Fruit fly (Drosophila melanogaster) whole organism, pupa: Measurements from ENCODE around the gene CG14309.

Experiments
- CG10348 ChIP-seq: fragments of 200-800 bp; sonication (Bioruptor generic); IDR thresholded peaks from 2 replicates; pipeline ENCODE4 v1.3.6; 2022; ENCODE audit warnings: missing biosample characterization, missing genetic modification characterization
- CG12605 ChIP-seq: fragments of 200-800 bp; sonication (Bioruptor generic); IDR thresholded peaks from 2 replicates; pipeline ENCODE4 v1.3.6; 2022; ENCODE audit warnings: missing biosample characterization, missing genetic modification characterization
- CG13204 ChIP-seq: fragments of 200-800 bp; sonication (Bioruptor generic); optimal IDR thresholded peaks from 2 replicates; lab custom pipeline; 2018; ENCODE audit warnings: missing biosample characterization, mild to moderate bottlenecking, missing genetic modification characterization, moderate library complexity
- CG14655 ChIP-seq: fragments of 200-800 bp; sonication (Bioruptor generic); optimal IDR thresholded peaks from 3 replicates; lab custom pipeline; 2017; ENCODE audit warnings: mild to moderate bottlenecking, missing biosample characterization, missing genetic modification reagents, missing genetic modification characterization
- CG15710 ChIP-seq: fragments of 200-800 bp; sonication (Bioruptor generic); optimal IDR thresholded peaks from 2 replicates; lab custom pipeline; 2018; ENCODE audit warnings: missing biosample characterization, mild to moderate bottlenecking, missing genetic modification characterization, moderate library complexity
- CG17806 ChIP-seq: fragments of 200-800 bp; sonication (Bioruptor generic); optimal IDR thresholded peaks from 2 replicates; lab custom pipeline; 2018; ENCODE audit warnings: missing biosample characterization, mild to moderate bottlenecking, missing genetic modification characterization, moderate library complexity
- CG32121 ChIP-seq: fragments of 200-800 bp; sonication (Bioruptor generic); IDR thresholded peaks from 2 replicates; pipeline ENCODE4 v1.3.6; 2022; ENCODE audit warnings: missing biosample characterization, missing genetic modification characterization
- CG34367 ChIP-seq: fragments of 200-800 bp; sonication (Bioruptor generic); optimal IDR thresholded peaks from 2 replicates; lab custom pipeline; 2018; ENCODE audit warnings: missing biosample characterization, mild to moderate bottlenecking, missing genetic modification characterization
- CG4496 ChIP-seq: fragments of 200-800 bp; sonication (Bioruptor generic); IDR thresholded peaks from 3 replicates; pipeline ENCODE4 v1.3.6; 2022; ENCODE audit warnings: missing biosample characterization, missing genetic modification characterization
- CG8159 ChIP-seq: fragments of 200-800 bp; sonication (Bioruptor generic); optimal IDR thresholded peaks from 3 replicates; lab custom pipeline; 2018; ENCODE audit warnings: missing biosample characterization, mild to moderate bottlenecking, missing genetic modification characterization, moderate library complexity
- CG8301 ChIP-seq: fragments of 200-800 bp; sonication (Bioruptor generic); optimal IDR thresholded peaks from 2 replicates; lab custom pipeline; 2018; ENCODE audit warnings: missing biosample characterization, mild to moderate bottlenecking, missing genetic modification characterization
- CG9948 ChIP-seq: fragments of 200-800 bp; sonication (Bioruptor generic); optimal IDR thresholded peaks from 2 replicates; lab custom pipeline; 2018; ENCODE audit warnings: missing biosample characterization, mild to moderate bottlenecking, missing genetic modification characterization, moderate library complexity
- D1 ChIP-seq: fragments of 200-800 bp; sonication (Bioruptor generic); optimal IDR thresholded peaks from 2 replicates; lab custom pipeline; 2018; ENCODE audit warnings: missing biosample characterization, mild to moderate bottlenecking, missing genetic modification characterization, moderate library complexity
- EcR ChIP-seq: fragments of 200-800 bp; sonication (Bioruptor generic); optimal IDR thresholded peaks from 3 replicates; lab custom pipeline; 2019; ENCODE audit warnings: missing biosample characterization, missing genetic modification characterization, mild to moderate bottlenecking, moderate library complexity, missing genetic modification reagents
- Ets98B ChIP-seq: fragments of 200-800 bp; sonication (Bioruptor generic); IDR thresholded peaks from 2 replicates; pipeline ENCODE4 v1.3.6; 2022; ENCODE audit warnings: missing biosample characterization, missing genetic modification characterization
- Pif1A ChIP-seq: fragments of 200-800 bp; sonication (Bioruptor generic); optimal IDR thresholded peaks from 3 replicates; lab custom pipeline; 2016; ENCODE audit warnings: missing biosample characterization, missing genetic modification characterization
- Pif1B ChIP-seq: fragments of 200-800 bp; sonication (Bioruptor generic); optimal IDR thresholded peaks from 3 replicates; lab custom pipeline; 2016; ENCODE audit warnings: missing biosample characterization, missing genetic modification characterization
- Snoo ChIP-seq: fragments of 200-800 bp; sonication (Bioruptor generic); optimal IDR thresholded peaks from 3 replicates; lab custom pipeline; 2017; ENCODE audit warnings: missing biosample characterization, mild to moderate bottlenecking, missing genetic modification characterization, inconsistent platforms
- fd96Ca ChIP-seq: fragments of 200-800 bp; sonication (Bioruptor generic); IDR thresholded peaks from 3 replicates; pipeline ENCODE4 v1.3.6; 2022; ENCODE audit warnings: missing biosample characterization, missing genetic modification characterization
- gl ChIP-seq: fragments of 200-800 bp; sonication (Bioruptor generic); optimal IDR thresholded peaks from 2 replicates; lab custom pipeline; 2018; ENCODE audit warnings: missing biosample characterization, mild to moderate bottlenecking, missing genetic modification characterization
- rn ChIP-seq: fragments of 200-800 bp; sonication (Bioruptor generic); IDR thresholded peaks from 2 replicates; pipeline ENCODE4 v1.3.6; 2022; ENCODE audit warnings: missing biosample characterization, missing genetic modification characterization

Gene CG14309

dm6 chr3R:18384972-18385371 lies at the start of gene CG14309:
TSS of gene CG14309 (minus strand) at chr3R:18385072.
- no peak for TF ChIP-seq gl
- no peak for TF ChIP-seq CG10348
- no peak for TF ChIP-seq D1 (tag; lab: Kevin White, UChicago)
- no peak for TF ChIP-seq CG13204 (GFP tag; lab: Kevin White, UChicago)
- no peak for TF ChIP-seq fd96Ca (GFP tag; lab: Robert Waterston, UW)
- TF ChIP-seq CG34367, result no peak
- TF ChIP-seq Ets98B, result no peak
- TF ChIP-seq Snoo, result no peak
- no peak for TF ChIP-seq EcR
- no peak for TF ChIP-seq Pif1B (GFP tag; lab: Kevin White, UChicago)
- TF ChIP-seq CG9948 (tag; lab: Kevin White, UChicago), result no peak
- TF ChIP-seq CG12605 (GFP tag; lab: Robert Waterston, UW), result no peak
- TF ChIP-seq CG4496 (GFP tag; lab: Robert Waterston, UW), result no peak
- TF ChIP-seq CG14655 (GFP tag; lab: Kevin White, UChicago), result no peak
- no peak for TF ChIP-seq CG17806 (tag; lab: Kevin White, UChicago)
- no peak for TF ChIP-seq rn (GFP tag; lab: Robert Waterston, UW)
- TF ChIP-seq Pif1A (GFP tag; lab: Kevin White, UChicago), result no peak
- no peak for TF ChIP-seq CG8159
- TF ChIP-seq CG15710, result no peak

- TF ChIP-seq CG4496 (GFP tag; lab: Robert Waterston, UW) (no peak), CG8301 (tag; lab: Kevin White, UChicago) (no peak), CG9948 (tag; lab: Kevin White, UChicago) (no peak), rn (GFP tag; lab: Robert Waterston, UW) (no peak)
Measured at dm6 chr3R:18432905-18433304, 48.0 kb upstream of the CG14309 start.

- TF ChIP-seq rn (GFP tag; lab: Robert Waterston, UW), result no peak
- no peak for TF ChIP-seq CG8159
- TF ChIP-seq CG14655 (GFP tag; lab: Kevin White, UChicago), result no peak
- no peak for TF ChIP-seq CG4496 (GFP tag; lab: Robert Waterston, UW)
- TF ChIP-seq Pif1A (GFP tag; lab: Kevin White, UChicago), result no peak
- no peak for TF ChIP-seq Pif1B (GFP tag; lab: Kevin White, UChicago)
- no peak for TF ChIP-seq CG12605 (GFP tag; lab: Robert Waterston, UW)
- no peak for TF ChIP-seq CG10348
- no peak for TF ChIP-seq CG8301 (tag; lab: Kevin White, UChicago)
- no peak for TF ChIP-seq CG34367
- no peak for TF ChIP-seq EcR
- TF ChIP-seq CG13204 (GFP tag; lab: Kevin White, UChicago), result no peak
Measured at dm6 chr3R:18423352-18423751, 38.5 kb upstream of the CG14309 start.

- TF ChIP-seq Pif1A (GFP tag; lab: Kevin White, UChicago) (no peak), gl (no peak), Snoo (no peak), CG13204 (GFP tag; lab: Kevin White, UChicago) (no peak), CG8301 (tag; lab: Kevin White, UChicago) (no peak), rn (GFP tag; lab: Robert Waterston, UW) (no peak), CG10348 (no peak)
Measured at dm6 chr3R:18422446-18422845, 37.6 kb upstream of the CG14309 start.

dm6 chr3R:18412279-18413214 lies 27.7 kb upstream of the CG14309 start, which contains the start of gene CG31122:
TSS of gene CG31122 (minus strand) at chr3R:18412874.
- TF ChIP-seq CG8159, result no peak
- TF ChIP-seq CG4496 (GFP tag; lab: Robert Waterston, UW), result peak; percentile 46; the same call in 1 of the 3 replicates
- no peak for TF ChIP-seq Snoo
- no peak for TF ChIP-seq rn (GFP tag; lab: Robert Waterston, UW)
- TF ChIP-seq EcR, result no peak
- no peak for TF ChIP-seq CG13204 (GFP tag; lab: Kevin White, UChicago)
- TF ChIP-seq CG34367, result no peak
- TF ChIP-seq D1 (tag; lab: Kevin White, UChicago), result no peak
- no peak for TF ChIP-seq Pif1B (GFP tag; lab: Kevin White, UChicago)
- TF ChIP-seq CG8301 (tag; lab: Kevin White, UChicago), result peak; percentile 10
- TF ChIP-seq CG14655 (GFP tag; lab: Kevin White, UChicago), result no peak
- no peak for TF ChIP-seq gl
- TF ChIP-seq CG15710, result no peak
- peak; percentile 51 for TF ChIP-seq Ets98B
- no peak; the same call in 2 of the 3 replicates for TF ChIP-seq fd96Ca (GFP tag; lab: Robert Waterston, UW)
- TF ChIP-seq CG9948 (tag; lab: Kevin White, UChicago), result no peak
- TF ChIP-seq Pif1A (GFP tag; lab: Kevin White, UChicago), result no peak
- no peak for TF ChIP-seq CG10348
- no peak for TF ChIP-seq CG17806 (tag; lab: Kevin White, UChicago)
- peak; percentile 44; the same call in 1 of the 2 replicates for TF ChIP-seq CG32121 (GFP tag; lab: Robert Waterston, UW)
- TF ChIP-seq CG12605 (GFP tag; lab: Robert Waterston, UW), result no peak
- TF ChIP-seq, all 21 proteins: peak for 4

- TF ChIP-seq CG9948 (tag; lab: Kevin White, UChicago), result no peak
- TF ChIP-seq Pif1B (GFP tag; lab: Kevin White, UChicago), result no peak
- TF ChIP-seq EcR, result no peak
- TF ChIP-seq CG13204 (GFP tag; lab: Kevin White, UChicago), result no peak
- TF ChIP-seq CG12605 (GFP tag; lab: Robert Waterston, UW), result no peak
- TF ChIP-seq rn (GFP tag; lab: Robert Waterston, UW), result no peak
- no peak for TF ChIP-seq fd96Ca (GFP tag; lab: Robert Waterston, UW)
- no peak for TF ChIP-seq Ets98B
- TF ChIP-seq CG4496 (GFP tag; lab: Robert Waterston, UW), result no peak
- TF ChIP-seq CG34367, result no peak
- TF ChIP-seq Pif1A (GFP tag; lab: Kevin White, UChicago), result no peak
- no peak for TF ChIP-seq D1 (tag; lab: Kevin White, UChicago)
- no peak for TF ChIP-seq CG14655 (GFP tag; lab: Kevin White, UChicago)
- TF ChIP-seq CG10348, result no peak
- TF ChIP-seq CG8301 (tag; lab: Kevin White, UChicago), result no peak
- TF ChIP-seq CG32121 (GFP tag; lab: Robert Waterston, UW), result no peak
- TF ChIP-seq CG15710, result no peak
- TF ChIP-seq gl, result no peak
- TF ChIP-seq CG8159, result no peak
Measured at dm6 chr3R:18411205-18411749, 26.4 kb upstream of the CG14309 start, which contains the start of gene CG10864. TSS of gene CG10864 (minus strand) at chr3R:18411631.
